3 worm cellular contexts compared by ENCODE assay signal in genomic region chrII:6823233-6823632, ce11.
TF ChIP-seq lines count a peak whose summit lies in the region.

No protein-coding gene starts in this region.

TF ChIP-seq in whole organism, L1 larva, 84 proteins besides CTCF, POLR2A, EP300 and RAD21 (continued from another document and continues in another):
- TF ChIP-seq efl-3 (GFP tag; optimal IDR thresholded peaks at IDR 0.05; lab: Kevin White, UChicago), result no peak
- TF ChIP-seq blmp-1 (tag; optimal IDR thresholded peaks at IDR 0.05; lab: Kevin White, UChicago), result peak; percentile 29
- TF ChIP-seq nhr-77 (tag; optimal IDR thresholded peaks at IDR 0.05; lab: Kevin White, UChicago), result no peak
- TF ChIP-seq zip-4 (GFP tag; optimal IDR thresholded peaks at IDR 0.05; lab: Kevin White, UChicago), result no peak
- TF ChIP-seq hlh-17 (GFP tag; optimal IDR thresholded peaks at IDR 0.05; lab: Kevin White, UChicago; ENCODE audit: borderline replicate concordance), result no peak
- no peak for TF ChIP-seq unc-62 (GFP tag; optimal IDR thresholded peaks at IDR 0.05; lab: Kevin White, UChicago)
- TF ChIP-seq grh-1 (GFP tag; IDR thresholded peaks at IDR 0.05; lab: Robert Waterston, UW), result no peak
- no peak for TF ChIP-seq sptf-1 (tag; optimal IDR thresholded peaks at IDR 0.05; lab: Kevin White, UChicago)
- TF ChIP-seq C34B4.2 (tag; optimal IDR thresholded peaks at IDR 0.05; lab: Kevin White, UChicago), result no peak
- TF ChIP-seq ceh-63 (GFP tag; optimal IDR thresholded peaks at IDR 0.05; lab: Kevin White, UChicago), result no peak
- TF ChIP-seq tbx-2 (tag; optimal IDR thresholded peaks at IDR 0.05; lab: Kevin White, UChicago), result peak; percentile 64
- TF ChIP-seq nhr-11 (tag; optimal IDR thresholded peaks at IDR 0.05; lab: Kevin White, UChicago), result no peak
- TF ChIP-seq tlp-1 (tag; optimal IDR thresholded peaks at IDR 0.05; lab: Kevin White, UChicago), result no peak
- TF ChIP-seq isw-1 (GFP tag; IDR thresholded peaks at IDR 0.05; lab: Robert Waterston, UW), result no peak
- peak; percentile 40 for TF ChIP-seq mep-1 (tag; optimal IDR thresholded peaks at IDR 0.05; lab: Kevin White, UChicago)
- no peak for TF ChIP-seq ceh-90 (tag; optimal IDR thresholded peaks at IDR 0.05; lab: Kevin White, UChicago)
- no peak for TF ChIP-seq fkh-10 (GFP tag; optimal IDR thresholded peaks at IDR 0.05; lab: Kevin White, UChicago)
- TF ChIP-seq hpl-2 (GFP tag; optimal IDR thresholded peaks at IDR 0.05; lab: Kevin White, UChicago), result no peak
- TF ChIP-seq Y116A8C.19 (tag; optimal IDR thresholded peaks at IDR 0.05; lab: Kevin White, UChicago; ENCODE audit: borderline replicate concordance), result no peak
- TF ChIP-seq rnt-1 (tag; optimal IDR thresholded peaks at IDR 0.05; lab: Kevin White, UChicago), result peak; percentile 71
- TF ChIP-seq sup-37 (GFP tag; optimal IDR thresholded peaks at IDR 0.05; lab: Kevin White, UChicago), result no peak
- peak; percentile 35 for TF ChIP-seq irx-1 (tag; optimal IDR thresholded peaks at IDR 0.05; lab: Kevin White, UChicago)
- no peak for TF ChIP-seq ceh-88 (GFP tag; IDR thresholded peaks at IDR 0.05; lab: Robert Waterston, UW)
- no peak for TF ChIP-seq ceh-8 (GFP tag; optimal IDR thresholded peaks at IDR 0.05; lab: Kevin White, UChicago)
- TF ChIP-seq efl-1 (optimal IDR thresholded peaks at IDR 0.05; lab: Kevin White, UChicago), result no peak
- no peak for TF ChIP-seq efl-1 (GFP tag; optimal IDR thresholded peaks at IDR 0.05 in 1 of 2; lab: Kevin White, UChicago)
- no peak for TF ChIP-seq snpc-4 (tag; optimal IDR thresholded peaks at IDR 0.05; lab: Kevin White, UChicago)
- no peak for TF ChIP-seq ets-5 (GFP tag; IDR thresholded peaks at IDR 0.05; lab: Robert Waterston, UW)
- TF ChIP-seq pax-3 (tag; optimal IDR thresholded peaks at IDR 0.05; lab: Kevin White, UChicago), result no peak
- no peak for TF ChIP-seq lin-35 (GFP tag; optimal IDR thresholded peaks at IDR 0.05; lab: Kevin White, UChicago)
- no peak for TF ChIP-seq lin-13 (GFP tag; optimal IDR thresholded peaks at IDR 0.05; lab: Kevin White, UChicago)
- TF ChIP-seq C16A3.4 (tag; optimal IDR thresholded peaks at IDR 0.05; lab: Kevin White, UChicago), result no peak
- peak; percentile 58 for TF ChIP-seq nhr-71 (tag; optimal IDR thresholded peaks at IDR 0.05; lab: Kevin White, UChicago)
- TF ChIP-seq lin-15B (tag; optimal IDR thresholded peaks at IDR 0.05; lab: Kevin White, UChicago), result no peak
- TF ChIP-seq dsc-1 (tag; optimal IDR thresholded peaks at IDR 0.05; lab: Kevin White, UChicago), result peak; percentile 92
- TF ChIP-seq jun-1 (tag; optimal IDR thresholded peaks at IDR 0.05; lab: Kevin White, UChicago), result peak; percentile 1
- no peak for TF ChIP-seq elt-3 (tag; optimal IDR thresholded peaks at IDR 0.05; lab: Kevin White, UChicago)
- TF ChIP-seq nhr-85 (tag; lab: Kevin White, UChicago), result peak; percentile 87
- no peak for TF ChIP-seq nhr-28 (tag; optimal IDR thresholded peaks at IDR 0.05; lab: Kevin White, UChicago)
- TF ChIP-seq fkh-8 (tag; optimal IDR thresholded peaks at IDR 0.05; lab: Kevin White, UChicago), result no peak
- TF ChIP-seq pag-3 (tag; optimal IDR thresholded peaks at IDR 0.05; lab: Kevin White, UChicago; ENCODE audit: borderline replicate concordance, insufficient read depth), result no peak
- TF ChIP-seq snu-23 (GFP tag; optimal IDR thresholded peaks at IDR 0.05; lab: Kevin White, UChicago), result peak; percentile 47
- peak; percentile 19 to 45 for TF ChIP-seq lsy-2 (tag; optimal IDR thresholded peaks at IDR 0.05; lab: Kevin White, UChicago)
- no peak for TF ChIP-seq lin-39 (tag; optimal IDR thresholded peaks at IDR 0.05; lab: Kevin White, UChicago)
- no peak for TF ChIP-seq xbp-1 (tag; optimal IDR thresholded peaks at IDR 0.05; lab: Kevin White, UChicago)
- TF ChIP-seq elt-2 (tag; optimal IDR thresholded peaks at IDR 0.05; lab: Kevin White, UChicago), result no peak

TF ChIP-seq in whole organism, L2 larva, 48 proteins besides CTCF, POLR2A, EP300 and RAD21 (continued from another document):
- TF ChIP-seq ztf-1 (GFP tag; conservative IDR thresholded peaks at IDR 0.05; lab: Robert Waterston, UW) (no peak), egl-27 (tag; optimal IDR thresholded peaks at IDR 0.05; lab: Kevin White, UChicago) (no peak), ztf-4 (tag; optimal IDR thresholded peaks at IDR 0.05; lab: Kevin White, UChicago) (peak; percentile 23), ztf-11 (tag; optimal IDR thresholded peaks at IDR 0.05; lab: Kevin White, UChicago) (no peak), alr-1 (tag; optimal IDR thresholded peaks at IDR 0.05; lab: Kevin White, UChicago) (no peak), mdl-1 (tag; optimal IDR thresholded peaks at IDR 0.05; lab: Kevin White, UChicago) (peak in 1 of 2 experiments; percentile 29), zag-1 (tag; optimal IDR thresholded peaks at IDR 0.05; lab: Kevin White, UChicago) (peak; percentile 22), ama-1 (optimal IDR thresholded peaks at IDR 0.05; lab: Kevin White, UChicago) (no peak), gmeb-1 (tag; optimal IDR thresholded peaks at IDR 0.05; lab: Kevin White, UChicago) (no peak)

TF ChIP-seq in whole organism, L4 larva, 104 proteins besides CTCF, POLR2A, EP300 and RAD21 (continued from another document):
- TF ChIP-seq spr-3 (GFP tag; optimal IDR thresholded peaks at IDR 0.05; lab: Kevin White, UChicago) (no peak), nhr-41 (GFP tag; IDR thresholded peaks at IDR 0.05; lab: Robert Waterston, UW) (no peak), skn-1 (tag; optimal IDR thresholded peaks at IDR 0.05; lab: Kevin White, UChicago) (no peak), unc-62 (GFP tag; optimal IDR thresholded peaks at IDR 0.05 in 1 of 2; lab: Kevin White, UChicago) (peak in 1 of 2 experiments; percentile 100), unc-62 (tag; optimal IDR thresholded peaks at IDR 0.05; lab: Kevin White, UChicago) (peak; percentile 55), lin-39 (tag; optimal IDR thresholded peaks at IDR 0.05; lab: Kevin White, UChicago) (no peak), F26F4.8 (GFP tag; conservative IDR thresholded peaks at IDR 0.05; lab: Robert Waterston, UW) (no peak), nhr-76 (tag; optimal IDR thresholded peaks at IDR 0.05; lab: Kevin White, UChicago) (no peak), daf-16 (GFP tag; optimal IDR thresholded peaks at IDR 0.05; lab: Kevin White, UChicago) (peak in 1 of 2 experiments; percentile 54), daf-16 (tag; optimal IDR thresholded peaks at IDR 0.05; lab: Kevin White, UChicago) (no peak), zip-11 (GFP tag; IDR thresholded peaks at IDR 0.05; lab: Robert Waterston, UW) (no peak), nhr-237 (tag; optimal IDR thresholded peaks at IDR 0.05; lab: Kevin White, UChicago) (no peak), dmd-6 (GFP tag; IDR thresholded peaks at IDR 0.05; lab: Robert Waterston, UW) (peak; percentile 56), egl-27 (tag; optimal IDR thresholded peaks at IDR 0.05; lab: Kevin White, UChicago) (no peak), Y75B8A.6 (GFP tag; IDR thresholded peaks at IDR 0.05; lab: Robert Waterston, UW) (no peak), nhr-102 (tag; optimal IDR thresholded peaks at IDR 0.05; lab: Kevin White, UChicago) (no peak), zfp-2 (tag; optimal IDR thresholded peaks at IDR 0.05; lab: Kevin White, UChicago) (no peak), rbr-2 (tag; optimal IDR thresholded peaks at IDR 0.05; lab: Kevin White, UChicago) (peak; percentile 10), hmg-1.1 (GFP tag; IDR thresholded peaks at IDR 0.05; lab: Robert Waterston, UW) (peak; percentile 32; the same call in 1 of the 2 replicates), pqm-1 (tag; optimal IDR thresholded peaks at IDR 0.05; lab: Kevin White, UChicago) (no peak), F10B5.3 (tag; optimal IDR thresholded peaks at IDR 0.05; lab: Kevin White, UChicago) (no peak), F49E8.2 (tag; optimal IDR thresholded peaks at IDR 0.05; lab: Kevin White, UChicago; ENCODE audit: borderline replicate concordance) (no peak), ceh-82 (tag; optimal IDR thresholded peaks at IDR 0.05; lab: Kevin White, UChicago) (no peak), ctbp-1 (GFP tag; IDR thresholded peaks at IDR 0.05; lab: Robert Waterston, UW) (no peak), tag-97 (GFP tag; IDR thresholded peaks at IDR 0.05; lab: Robert Waterston, UW) (no peak), sdz-12 (GFP tag; optimal IDR thresholded peaks at IDR 0.05; lab: Kevin White, UChicago) (no peak), php-3 (GFP tag; IDR thresholded peaks at IDR 0.05; lab: Robert Waterston, UW) (no peak), ceh-62 (tag; optimal IDR thresholded peaks at IDR 0.05; lab: Kevin White, UChicago) (no peak), zfp-3 (GFP tag; conservative IDR thresholded peaks at IDR 0.05; lab: Robert Waterston, UW) (no peak), cey-2 (tag; optimal IDR thresholded peaks at IDR 0.05; lab: Kevin White, UChicago; ENCODE audit: borderline replicate concordance, insufficient read depth) (no peak), T20F7.1 (GFP tag; optimal IDR thresholded peaks at IDR 0.05; lab: Kevin White, UChicago) (no peak), ceh-32 (tag; optimal IDR thresholded peaks at IDR 0.05; lab: Kevin White, UChicago; ENCODE audit: poor library complexity) (no peak), ceh-28 (tag; optimal IDR thresholded peaks at IDR 0.05; lab: Kevin White, UChicago) (no peak), nhr-10 (tag; optimal IDR thresholded peaks at IDR 0.05; lab: Kevin White, UChicago) (no peak), zag-1 (tag; optimal IDR thresholded peaks at IDR 0.05; lab: Kevin White, UChicago) (no peak), daf-12 (tag; optimal IDR thresholded peaks at IDR 0.05; lab: Kevin White, UChicago) (no peak), lin-15B (tag; optimal IDR thresholded peaks at IDR 0.05; lab: Kevin White, UChicago) (no peak), hlh-11 (tag; optimal IDR thresholded peaks at IDR 0.05; lab: Kevin White, UChicago) (peak; percentile 69), mdt-29 (GFP tag; IDR thresholded peaks at IDR 0.05; lab: Robert Waterston, UW) (no peak), arid-1 (GFP tag; conservative IDR thresholded peaks at IDR 0.05; lab: Robert Waterston, UW) (no peak), duxl-1 (tag; optimal IDR thresholded peaks at IDR 0.05; lab: Kevin White, UChicago; ENCODE audit: poor library complexity) (no peak), nhr-111 (GFP tag; optimal IDR thresholded peaks at IDR 0.05; lab: Kevin White, UChicago) (no peak), jun-1 (tag; optimal IDR thresholded peaks at IDR 0.05; lab: Kevin White, UChicago) (no peak), Y5F2A.4 (GFP tag; optimal IDR thresholded peaks at IDR 0.05; lab: Kevin White, UChicago) (no peak), daf-19 (GFP tag; conservative IDR thresholded peaks at IDR 0.05; lab: Robert Waterston, UW) (no peak), F44E2.7 (GFP tag; IDR thresholded peaks at IDR 0.05; lab: Robert Waterston, UW) (no peak)
